Worm (Caenorhabditis elegans) whole organism, young adult: ENCODE measurements around the gene srv-9.

Source experiments
- B0035.1 ChIP-seq: sonication (generic microtip); optimal IDR thresholded peaks from 2 replicates; lab custom pipeline; 2016; ENCODE audit warnings: missing genetic modification characterization, mild to moderate bottlenecking, missing compliant biosample characterization, missing genotype, missing genetic modification reagents
- B0336.3 ChIP-seq: fragments of 200-800 bp; sonication (Bioruptor generic); IDR thresholded peaks from 2 replicates; pipeline ENCODE4 v1.3.6; 2022; ENCODE audit warnings: missing genetic modification characterization, missing compliant biosample characterization
- C06A6.2 ChIP-seq: fragments of 200-800 bp; sonication (Bioruptor generic); conservative IDR thresholded peaks from 2 replicates; pipeline ENCODE4 v1.3.6; 2022; ENCODE audit warnings: missing genetic modification characterization, missing compliant biosample characterization
- F23B12.7 ChIP-seq: sonication (generic microtip); optimal IDR thresholded peaks from 2 replicates; lab custom pipeline; 2017; ENCODE audit warnings: missing genetic modification characterization, mild to moderate bottlenecking, missing compliant biosample characterization, antibody characterized with exemption, moderate library complexity; ENCODE audit not compliant: insufficient read depth
- K11D2.4 ChIP-seq: fragments of 200-800 bp; sonication (Bioruptor generic); IDR thresholded peaks from 2 replicates; pipeline ENCODE4 v1.3.6; 2022; ENCODE audit warnings: missing genetic modification reagents, missing genetic modification characterization, missing compliant biosample characterization
- T26A5.8 ChIP-seq: sonication (generic microtip); optimal IDR thresholded peaks from 2 replicates; lab custom pipeline; 2016; ENCODE audit warnings: missing genetic modification characterization, missing compliant biosample characterization
- ZK185.1 ChIP-seq: sonication (generic microtip); optimal IDR thresholded peaks from 2 replicates; lab custom pipeline; 2016; ENCODE audit warnings: mild to moderate bottlenecking, missing genetic modification characterization, missing compliant biosample characterization; ENCODE audit not compliant: poor library complexity, severe bottlenecking
- atf-7 ChIP-seq: sonication (generic microtip); optimal IDR thresholded peaks from 2 replicates; lab custom pipeline; 2017; ENCODE audit warnings: mild to moderate bottlenecking, missing genetic modification characterization, missing compliant biosample characterization
- attf-3 ChIP-seq: fragments of 200-800 bp; sonication (Bioruptor generic); conservative IDR thresholded peaks from 2 replicates; pipeline ENCODE4 v1.3.6; 2022; ENCODE audit warnings: missing genetic modification reagents, missing genetic modification characterization, missing compliant biosample characterization
- attf-5 ChIP-seq: fragments of 200-800 bp; sonication (Bioruptor generic); optimal IDR thresholded peaks from 2 replicates; lab custom pipeline; 2018; ENCODE audit warnings: mild to moderate bottlenecking, missing genetic modification characterization, missing compliant biosample characterization
- cebp-1 ChIP-seq, 2 experiments: fragments of 200-800 bp in 1 of 2; sonication (Bioruptor generic) in 1 of 2; sonication (generic microtip) in 1 of 2; IDR thresholded peaks in 1 of 2; optimal IDR thresholded peaks in 1 of 2; 2 replicates each; pipeline versions ENCODE4 v1.3.6 to Lab custom; 2017 to 2022; ENCODE audit warnings: missing compliant biosample characterization in 2 of 2, missing genetic modification characterization in 2 of 2, mild to moderate bottlenecking in 1 of 2, missing genetic modification reagents in 1 of 2, moderate library complexity in 1 of 2
- ceh-27 ChIP-seq: fragments of 200-800 bp; sonication (Bioruptor generic); optimal IDR thresholded peaks from 2 replicates; lab custom pipeline; 2018; ENCODE audit warnings: mild to moderate bottlenecking, missing genetic modification characterization, moderate library complexity, missing compliant biosample characterization
- dox-1 ChIP-seq: fragments of 200-800 bp; sonication (Bioruptor generic); IDR thresholded peaks from 2 replicates; pipeline ENCODE4 v1.3.6; 2022; ENCODE audit warnings: missing genetic modification reagents, missing genetic modification characterization, missing compliant biosample characterization
- egl-44 ChIP-seq: fragments of 200-800 bp; sonication (Bioruptor generic); IDR thresholded peaks from 2 replicates; pipeline ENCODE4 v1.3.6; 2022; ENCODE audit warnings: missing genetic modification reagents, missing genetic modification characterization, missing compliant biosample characterization
- ekl-4 ChIP-seq: fragments of 200-800 bp; sonication (Bioruptor generic); IDR thresholded peaks from 2 replicates; pipeline ENCODE4 v1.3.6; 2022; ENCODE audit warnings: missing genetic modification reagents, missing genetic modification characterization, missing compliant biosample characterization
- hmg-1.2 ChIP-seq: fragments of 200-800 bp; sonication (Bioruptor generic); IDR thresholded peaks from 2 replicates; pipeline ENCODE4 v1.3.6; 2022; ENCODE audit warnings: missing genetic modification reagents, missing genetic modification characterization, missing compliant biosample characterization
- let-607 ChIP-seq, 2 experiments: fragments of 200-800 bp in 1 of 2; sonication (Bioruptor generic) in 1 of 2; sonication (generic microtip) in 1 of 2; optimal IDR thresholded peaks; 2 replicates each; lab custom pipeline; 2016 to 2018; ENCODE audit warnings: mild to moderate bottlenecking in 2 of 2, missing compliant biosample characterization in 2 of 2, missing genetic modification characterization in 2 of 2, moderate library complexity in 2 of 2, missing genotype in 1 of 2
- lin-40 ChIP-seq: sonication (generic microtip); optimal IDR thresholded peaks from 2 replicates; lab custom pipeline; 2016; ENCODE audit warnings: missing genetic modification characterization, mild to moderate bottlenecking, missing compliant biosample characterization, missing genotype, missing genetic modification reagents
- madf-10 ChIP-seq: sonication (generic microtip); optimal IDR thresholded peaks from 2 replicates; lab custom pipeline; 2016; ENCODE audit warnings: mild to moderate bottlenecking, missing genetic modification characterization, missing compliant biosample characterization
- madf-8 ChIP-seq: fragments of 200-800 bp; sonication (Bioruptor generic); conservative IDR thresholded peaks from 2 replicates; pipeline ENCODE4 v1.3.6; 2022; ENCODE audit warnings: missing genetic modification reagents, missing genetic modification characterization, missing compliant biosample characterization
- nfyb-1 ChIP-seq: fragments of 200-800 bp; sonication (Bioruptor generic); IDR thresholded peaks from 2 replicates; pipeline ENCODE4 v1.3.6; 2022; ENCODE audit warnings: missing genetic modification reagents, missing genetic modification characterization, missing compliant biosample characterization
- nhr-80 ChIP-seq: sonication (generic microtip); optimal IDR thresholded peaks from 2 replicates; lab custom pipeline; 2016; ENCODE audit warnings: missing genetic modification characterization, missing compliant biosample characterization
- nhr-90 ChIP-seq: sonication (generic microtip); optimal IDR thresholded peaks from 2 replicates; lab custom pipeline; 2016; ENCODE audit warnings: missing genotype, mild to moderate bottlenecking, missing genetic modification characterization, missing compliant biosample characterization
- pbrm-1 ChIP-seq: fragments of 200-800 bp; sonication (Bioruptor generic); IDR thresholded peaks from 2 replicates; pipeline ENCODE4 v1.3.6; 2022; ENCODE audit warnings: missing genetic modification reagents, missing genetic modification characterization, missing compliant biosample characterization
- pha-4 ChIP-seq: fragments of 150-350 bp; sonication (generic microtip); optimal IDR thresholded peaks from 2 replicates; lab custom pipeline; 2014; ENCODE audit warnings: missing biosample characterization, missing genetic modification reagents, missing genetic modification characterization
- rcor-1 ChIP-seq: fragments of 200-800 bp; sonication (Bioruptor generic); IDR thresholded peaks from 2 replicates; pipeline ENCODE4 v1.3.6; 2022; ENCODE audit warnings: missing genetic modification reagents, missing genetic modification characterization, missing compliant biosample characterization
- sdz-38 ChIP-seq: sonication (generic microtip); optimal IDR thresholded peaks from 2 replicates; lab custom pipeline; 2016; ENCODE audit warnings: missing genotype, missing genetic modification characterization, missing compliant biosample characterization
- snpc-4 ChIP-seq, 5 experiments: fragments of 150-350 bp in 1 of 5; sonication (generic microtip) in 4 of 5; optimal IDR thresholded peaks; 2 replicates each; lab custom pipeline; 2014 to 2018; ENCODE audit warnings: missing genetic modification characterization in 5 of 5, missing biosample characterization in 3 of 5, antibody characterized with exemption in 2 of 5, mild to moderate bottlenecking in 2 of 5, missing compliant biosample characterization in 2 of 5, missing genotype in 2 of 5, moderate library complexity in 2 of 5, missing genetic modification reagents in 1 of 5
- sptf-2 ChIP-seq: fragments of 200-800 bp; sonication (Bioruptor generic); optimal IDR thresholded peaks from 2 replicates; lab custom pipeline; 2018; ENCODE audit warnings: mild to moderate bottlenecking, missing genetic modification characterization, missing compliant biosample characterization
- tlf-1 ChIP-seq: fragments of 200-800 bp; sonication (Bioruptor generic); optimal IDR thresholded peaks from 2 replicates; lab custom pipeline; 2018; ENCODE audit warnings: mild to moderate bottlenecking, missing genetic modification characterization, missing compliant biosample characterization
- unc-62 ChIP-seq: fragments of 150-350 bp; optimal IDR thresholded peaks from 2 replicates; lab custom pipeline; 2014; ENCODE audit warnings: missing biosample characterization, missing genetic modification reagents, missing genetic modification characterization
- ztf-18 ChIP-seq: sonication (generic microtip); optimal IDR thresholded peaks from 2 replicates; lab custom pipeline; 2016; ENCODE audit warnings: missing genotype, mild to moderate bottlenecking, missing genetic modification characterization, missing compliant biosample characterization
- ztf-28 ChIP-seq: fragments of 200-800 bp; sonication (Bioruptor generic); IDR thresholded peaks from 2 replicates; pipeline ENCODE4 v1.3.6; 2022; ENCODE audit warnings: missing genetic modification reagents, missing genetic modification characterization, missing compliant biosample characterization
- ztf-6 ChIP-seq: fragments of 200-800 bp; sonication (Bioruptor generic); IDR thresholded peaks from 2 replicates; pipeline ENCODE4 v1.3.6; 2022; ENCODE audit warnings: missing genetic modification reagents, missing genetic modification characterization, missing compliant biosample characterization

Gene srv-9

ce11 chrV:13468190-13468765 lies 45.3 kb upstream of the srv-9 start, which contains the start of the genes F25H9.6 and F25H9.7 (continued):
- peak; percentile 59; the same call in 1 of the 2 replicates for TF ChIP-seq ekl-4 (GFP tag; lab: Robert Waterston, UW)
- peak; percentile 42 for TF ChIP-seq B0035.1 (tag; lab: Kevin White, UChicago)
- TF ChIP-seq dox-1 (GFP tag; lab: Robert Waterston, UW): peak; percentile 88; the same call in 1 of the 2 replicates
- 0 out of 2 replicates have a peak, but pooled peaks have one; percentile 70 for TF ChIP-seq ztf-28 (GFP tag; lab: Robert Waterston, UW)

DNA sequence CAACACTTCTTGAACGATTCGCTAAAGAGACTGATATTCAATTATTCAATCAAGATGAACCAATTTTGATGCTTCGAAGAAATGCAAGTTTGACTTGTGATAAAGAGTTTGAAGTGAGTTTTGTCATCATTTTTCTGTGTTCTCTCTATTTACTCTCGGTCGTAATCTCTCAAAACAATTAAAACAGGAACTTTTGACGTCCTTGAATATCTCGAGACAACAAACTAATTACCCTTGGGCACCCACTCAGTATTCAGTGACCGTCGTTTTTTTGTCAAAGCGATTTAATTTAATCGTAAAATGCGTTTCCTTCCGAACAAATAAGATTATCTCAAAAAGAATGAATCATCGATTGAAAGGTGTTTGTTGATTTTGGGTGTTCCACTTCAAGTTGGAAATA lies 41.2 kb upstream of the srv-9 start:
- TF ChIP-seq ceh-27 (GFP tag; lab: Kevin White, UChicago): peak; percentile 4
- TF ChIP-seq sptf-2 (GFP tag; lab: Kevin White, UChicago): no peak
- no peak for TF ChIP-seq F23B12.7 (tag; lab: Kevin White, UChicago)
- TF ChIP-seq, all 124 proteins: peak for 1

DNA sequence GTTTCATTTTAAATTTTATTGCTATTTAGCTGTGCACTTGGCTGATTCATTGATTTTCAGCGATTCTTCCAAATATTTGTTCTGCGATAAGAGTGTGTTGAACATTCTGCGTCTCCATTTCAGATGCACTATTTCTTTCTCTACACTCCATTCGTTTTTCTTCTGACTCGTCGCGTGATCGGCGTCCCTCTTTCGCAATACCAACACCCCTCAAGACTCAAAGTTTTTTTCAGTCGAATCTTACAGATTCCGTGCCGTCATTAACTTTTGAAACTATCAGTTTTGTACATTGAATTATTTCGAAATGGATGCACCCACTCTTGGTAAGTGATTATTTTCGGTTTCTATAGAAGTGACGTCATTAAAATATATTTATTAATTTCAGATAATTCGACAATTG lies 40.0 kb upstream of the srv-9 start, which contains the start of gene frm-10:
frm-10 (plus strand) TSS at position 234 of the 400 bp plus-strand sequence.
- TF ChIP-seq cebp-1 (GFP tag; IDR thresholded peaks at IDR 0.05; lab: Robert Waterston, UW): peak; percentile 99
- peak; percentile 100 for TF ChIP-seq cebp-1 (tag; optimal IDR thresholded peaks at IDR 0.05; lab: Kevin White, UChicago)
- TF ChIP-seq lin-40 (tag; lab: Kevin White, UChicago): peak; percentile 69
- peak; percentile 34 for TF ChIP-seq pha-4
- 0 out of 2 replicates have a peak, but pooled peaks have one; percentile 36 for TF ChIP-seq rcor-1 (GFP tag; lab: Robert Waterston, UW)
- TF ChIP-seq attf-3 (GFP tag; lab: Robert Waterston, UW): 0 out of 2 replicates have a peak, but pooled peaks have one; percentile 34
- peak; percentile 54 for TF ChIP-seq ZK185.1 (tag; lab: Kevin White, UChicago)
- peak; percentile 68; the same call in 1 of the 2 replicates for TF ChIP-seq egl-44 (GFP tag; lab: Robert Waterston, UW)
- TF ChIP-seq attf-5 (GFP tag; lab: Kevin White, UChicago): peak; percentile 93
- TF ChIP-seq madf-8: no peak
- TF ChIP-seq nhr-90: peak; percentile 45
- no peak for TF ChIP-seq ztf-6
- TF ChIP-seq unc-62: peak; percentile 54
- TF ChIP-seq ceh-27 (GFP tag; lab: Kevin White, UChicago): peak; percentile 21
- peak; percentile 74 for TF ChIP-seq madf-10 (tag; lab: Kevin White, UChicago)
- TF ChIP-seq B0035.1 (tag; lab: Kevin White, UChicago): no peak
- peak; percentile 94 for TF ChIP-seq nhr-80 (tag; lab: Kevin White, UChicago)
- TF ChIP-seq dox-1 (GFP tag; lab: Robert Waterston, UW): peak; percentile 84; the same call in 1 of the 2 replicates
- peak; percentile 84 for TF ChIP-seq atf-7
- TF ChIP-seq C06A6.2 (GFP tag; lab: Robert Waterston, UW): peak; percentile 51; the same call in 1 of the 2 replicates
- TF ChIP-seq K11D2.4: peak; percentile 34; the same call in 1 of the 2 replicates
- TF ChIP-seq T26A5.8 (tag; lab: Kevin White, UChicago): no peak
- TF ChIP-seq nfyb-1 (GFP tag; lab: Robert Waterston, UW): peak; percentile 74; the same call in 1 of the 2 replicates
- TF ChIP-seq sdz-38 (tag; lab: Kevin White, UChicago): no peak
- TF ChIP-seq hmg-1.2: peak; percentile 93
- TF ChIP-seq pbrm-1 (GFP tag; lab: Robert Waterston, UW): peak; percentile 58; the same call in 1 of the 2 replicates
- peak; percentile 39 for TF ChIP-seq ztf-18 (tag; lab: Kevin White, UChicago)
- TF ChIP-seq tlf-1 (GFP tag; lab: Kevin White, UChicago): no peak
- TF ChIP-seq B0336.3: peak; percentile 78; the same call in 1 of the 2 replicates
- peak; percentile 40 to 79 for TF ChIP-seq let-607 (tag; optimal IDR thresholded peaks at IDR 0.05; lab: Kevin White, UChicago)
- TF ChIP-seq snpc-4 (GFP tag; optimal IDR thresholded peaks at IDR 0.05; lab: Kevin White, UChicago): no peak
- peak in 2 of 4 experiments; percentile 45 to 59 for TF ChIP-seq snpc-4 (tag; optimal IDR thresholded peaks at IDR 0.05; lab: Kevin White, UChicago)
